Worm (Caenorhabditis elegans): ENCODE results near the gene C14C6.8.

C14C6.8 gene

ce11 chrV:519445-519844 lies 33.5 kb downstream of the C14C6.8 start, which contains the start of gene nhr-210:
nhr-210 (minus strand) TSS chrV:519545.
- peak; percentile 13 for TF ChIP-seq elt-2 (tag; optimal IDR thresholded peaks at IDR 0.05)
- TF ChIP-seq tbx-2 (tag; optimal IDR thresholded peaks at IDR 0.05) = no peak

- TF ChIP-seq nhr-11 (tag; optimal IDR thresholded peaks at IDR 0.05) (no peak), nhr-67 (tag; optimal IDR thresholded peaks at IDR 0.05) (no peak), snpc-4 (tag; optimal IDR thresholded peaks at IDR 0.05) (no peak)
Measured at ce11 chrV:512420-512819, 40.5 kb downstream of the C14C6.8 start, which contains the start of gene srh-37. srh-37 (minus strand) TSS chrV:512520.

DNA sequence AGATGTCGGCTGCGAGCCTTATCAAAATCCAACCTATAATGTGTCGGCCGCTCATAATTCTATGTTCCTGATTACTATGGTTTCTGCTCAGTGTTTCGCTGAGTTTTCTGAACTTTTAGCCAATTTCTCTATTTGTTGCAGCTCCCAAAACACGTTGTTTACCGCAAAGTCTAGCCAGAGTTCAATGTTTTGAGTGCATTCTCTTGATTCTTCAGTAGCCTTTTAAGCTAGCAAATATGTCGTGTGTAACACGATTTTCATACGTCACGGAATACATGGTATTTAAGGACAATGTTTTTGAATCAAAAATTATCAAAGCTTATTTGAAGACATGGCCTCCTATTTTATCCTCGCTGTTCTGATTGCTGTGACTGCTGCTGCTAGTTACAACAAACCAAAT lies 47.8 kb downstream of the C14C6.8 start, which contains the start of gene srlf-19:
Gene srlf-19 (plus strand): TSS at position 301 of the 400 bp plus-strand sequence.
- TF ChIP-seq nfya-1 (tag; optimal IDR thresholded peaks at IDR 0.05; ENCODE audit: insufficient read depth) (no peak), nhr-76 (tag; optimal IDR thresholded peaks at IDR 0.05) (no peak), tbx-2 (tag; optimal IDR thresholded peaks at IDR 0.05) (no peak), pqm-1 (tag; optimal IDR thresholded peaks at IDR 0.05) (no peak), ama-1 (optimal IDR thresholded peaks at IDR 0.05) (no peak), ztf-4 (tag; optimal IDR thresholded peaks at IDR 0.05) (no peak), R02D3.7 (tag; optimal IDR thresholded peaks at IDR 0.05) (no peak), unc-62 (GFP tag; optimal IDR thresholded peaks at IDR 0.05) (no peak), nhr-12 (tag; optimal IDR thresholded peaks at IDR 0.05) (no peak), ceh-82 (tag; optimal IDR thresholded peaks at IDR 0.05) (no peak), nhr-11 (tag; optimal IDR thresholded peaks at IDR 0.05) (no peak), egl-5 (tag; optimal IDR thresholded peaks at IDR 0.05) (no peak), elt-2 (tag; optimal IDR thresholded peaks at IDR 0.05) (no peak), nhr-77 (tag; optimal IDR thresholded peaks at IDR 0.05) (no peak), ZK546.5 (tag; optimal IDR thresholded peaks at IDR 0.05) (no peak), snpc-4 (tag; optimal IDR thresholded peaks at IDR 0.05) (no peak)

DNA sequence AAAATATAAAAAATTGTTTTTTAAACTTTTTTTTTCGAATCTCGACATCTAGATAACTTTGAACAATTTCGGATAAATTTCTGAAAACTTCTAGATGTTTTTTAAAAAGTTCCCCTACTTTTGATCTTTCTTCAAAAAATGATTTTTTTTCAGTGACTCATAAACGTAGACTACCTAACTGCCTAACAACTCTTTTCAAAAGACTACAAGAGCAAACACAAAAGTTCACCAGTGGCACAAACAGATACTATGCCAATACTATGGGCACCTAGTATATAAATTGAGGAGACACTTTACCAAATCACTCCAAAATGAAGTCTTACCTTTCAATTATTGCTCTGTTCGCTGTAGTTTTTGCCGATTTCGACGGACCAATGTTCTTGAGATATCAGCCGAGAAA lies 49.2 kb downstream of the C14C6.8 start, which contains the start of gene srlf-35:
Gene srlf-35 (plus strand): TSS at position 301 of the 400 bp plus-strand sequence.
- no peak for TF ChIP-seq egl-5 (tag; optimal IDR thresholded peaks at IDR 0.05)
- TF ChIP-seq unc-39 (tag; optimal IDR thresholded peaks at IDR 0.05) = no peak
- no peak for TF ChIP-seq R02D3.7 (tag; optimal IDR thresholded peaks at IDR 0.05)
- no peak for TF ChIP-seq ama-1 (optimal IDR thresholded peaks at IDR 0.05)
- no peak for TF ChIP-seq fkh-2 (tag; optimal IDR thresholded peaks at IDR 0.05)
- no peak for TF ChIP-seq snpc-4 (tag; optimal IDR thresholded peaks at IDR 0.05)
- TF ChIP-seq hmg-11 (tag; optimal IDR thresholded peaks at IDR 0.05) = no peak
- no peak for TF ChIP-seq zag-1 (tag; optimal IDR thresholded peaks at IDR 0.05)
- no peak for TF ChIP-seq nhr-28 (tag; optimal IDR thresholded peaks at IDR 0.05)
- TF ChIP-seq nhr-76 (tag; optimal IDR thresholded peaks at IDR 0.05) = no peak

DNA sequence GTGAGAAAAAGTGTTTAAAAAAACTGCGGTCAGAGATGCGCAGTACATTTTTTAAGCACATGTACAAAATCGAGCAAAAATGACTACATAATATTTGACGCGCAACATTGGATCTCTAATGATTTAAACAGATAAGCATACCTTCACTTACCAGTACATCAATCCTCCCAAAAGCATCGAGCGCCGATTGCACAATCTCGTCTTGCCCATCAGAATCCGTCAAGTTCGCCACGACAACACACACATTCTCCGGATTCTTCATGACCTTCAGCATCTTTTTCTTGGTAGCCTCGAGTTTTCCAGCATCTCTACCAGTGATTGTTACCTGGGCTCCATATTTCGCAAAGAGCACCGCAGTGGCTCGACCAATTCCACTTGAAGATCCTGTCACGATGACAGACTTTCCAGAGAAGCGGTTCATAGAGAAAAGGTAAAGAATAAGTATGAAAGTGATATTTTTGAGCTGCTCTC lies 50.1 kb downstream of the C14C6.8 start, which contains the start of gene T01G6.10:
Gene T01G6.10 (minus strand): TSS at position 421 of the 471 bp plus-strand sequence.
- TF ChIP-seq nhr-25 (tag; optimal IDR thresholded peaks at IDR 0.05) (no peak), pqm-1 (tag; optimal IDR thresholded peaks at IDR 0.05) (no peak), nhr-23 (tag; optimal IDR thresholded peaks at IDR 0.05) (no peak), ztf-11 (tag; optimal IDR thresholded peaks at IDR 0.05) (no peak), elt-3 (tag; optimal IDR thresholded peaks at IDR 0.05) (no peak), jun-1 (tag; optimal IDR thresholded peaks at IDR 0.05) (no peak), lin-15B (tag; optimal IDR thresholded peaks at IDR 0.05) (no peak), ztf-4 (tag; optimal IDR thresholded peaks at IDR 0.05) (no peak), lsy-12 (tag; optimal IDR thresholded peaks at IDR 0.05) (no peak), ceh-16 (tag; optimal IDR thresholded peaks at IDR 0.05) (no peak), mml-1 (tag; optimal IDR thresholded peaks at IDR 0.05) (no peak), daf-12 (tag; optimal IDR thresholded peaks at IDR 0.05) (no peak), nhr-237 (tag; optimal IDR thresholded peaks at IDR 0.05) (no peak), ZK546.5 (tag; optimal IDR thresholded peaks at IDR 0.05) (no peak)
